Fruit fly (Drosophila melanogaster) whole organism: Measurements from ENCODE around the gene CG17109.

Source experiments
- CG8478 ChIP-seq: fragments of >200 bp; optimal IDR thresholded peaks from 2 replicates; lab custom pipeline; 2018; ENCODE audit warnings: inconsistent platforms
- Dll ChIP-seq: fragments of >200 bp; optimal IDR thresholded peaks from 2 replicates; lab custom pipeline; 2017
- pan ChIP-seq: fragments of >200 bp; optimal IDR thresholded peaks from 2 replicates; lab custom pipeline; 2017

dm6 chr3R:23091586-23092228, 3.8 kb upstream of the CG17109 start, which contains the start of the genes CG17110 and CG6726:
- TF ChIP-seq CG8478 (lab: Kevin White, UChicago) (no peak), Dll (lab: Kevin White, UChicago) (no peak), pan (lab: Kevin White, UChicago) (no peak)
